Fruit fly (Drosophila melanogaster): Measurements from ENCODE around the gene ftz.

DNA sequence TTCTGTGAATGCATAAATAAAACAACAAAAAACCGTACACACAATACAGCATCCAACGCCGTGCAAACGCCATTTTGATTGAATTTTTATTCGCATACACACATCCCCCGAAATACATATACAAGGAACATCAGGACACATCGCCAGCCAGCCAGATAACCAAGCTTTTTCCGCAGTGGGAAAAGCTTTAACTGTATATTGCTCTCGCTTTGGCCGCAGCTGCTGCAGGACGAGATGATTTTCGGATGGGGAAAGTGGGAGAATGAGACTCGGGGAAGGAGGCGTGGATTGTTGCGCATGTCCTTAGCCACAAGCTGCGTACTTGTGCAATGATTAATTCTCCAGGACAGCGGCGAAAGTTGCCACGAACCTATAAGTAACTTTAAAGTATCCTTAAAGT is 11.1 kb upstream of the ftz start:
- TF ChIP-seq insv (optimal IDR thresholded peaks at IDR 0.05): no peak
- no peak for TF ChIP-seq h (optimal IDR thresholded peaks at IDR 0.05)
- TF ChIP-seq psq (optimal IDR thresholded peaks at IDR 0.05): no peak
